Worm (Caenorhabditis elegans) whole organism, mixed stage, embryonic: ENCODE results near the gene egg-2.

ENCODE experiments used
- M03D4.4 ChIP-seq: sonication (generic microtip); optimal IDR thresholded peaks from 2 replicates; lab custom pipeline; 2017; ENCODE audit warnings: mild to moderate bottlenecking, missing genetic modification characterization, missing compliant biosample characterization
- blmp-1 ChIP-seq: fragments of 150-350 bp; optimal IDR thresholded peaks from 2 replicates; lab custom pipeline; 2014; ENCODE audit warnings: missing biosample characterization, missing genetic modification characterization
- ceh-39 ChIP-seq: fragments of 150-350 bp; optimal IDR thresholded peaks from 2 replicates; lab custom pipeline; 2014; ENCODE audit warnings: missing biosample characterization, missing genetic modification characterization
- ceh-43 ChIP-seq: fragments of 200-800 bp; sonication (Bioruptor generic); optimal IDR thresholded peaks from 2 replicates; lab custom pipeline; 2018; ENCODE audit warnings: mild to moderate bottlenecking, missing genetic modification characterization, moderate library complexity, missing compliant biosample characterization
- ceh-83 ChIP-seq: fragments of 200-800 bp; sonication (Bioruptor generic); optimal IDR thresholded peaks from 2 replicates; lab custom pipeline; 2018; ENCODE audit warnings: mild to moderate bottlenecking, missing genetic modification characterization, missing compliant biosample characterization
- ces-1 ChIP-seq: fragments of 150-350 bp; optimal IDR thresholded peaks from 2 replicates; lab custom pipeline; 2014; ENCODE audit warnings: missing biosample characterization, missing genetic modification reagents, missing genetic modification characterization
- cnd-1 ChIP-seq: fragments of 200-800 bp; sonication (Bioruptor generic); optimal IDR thresholded peaks from 2 replicates; lab custom pipeline; 2018; ENCODE audit warnings: mild to moderate bottlenecking, missing genetic modification characterization, missing compliant biosample characterization
- drap-1 ChIP-seq: fragments of 200-800 bp; sonication (Bioruptor generic); optimal IDR thresholded peaks from 3 replicates; lab custom pipeline; 2018; ENCODE audit warnings: mild to moderate bottlenecking, missing genetic modification characterization, missing compliant biosample characterization
- elt-1 ChIP-seq: sonication (generic microtip); optimal IDR thresholded peaks from 2 replicates; lab custom pipeline; 2017; ENCODE audit warnings: missing genetic modification characterization, mild to moderate bottlenecking, missing compliant biosample characterization, antibody characterized with exemption, moderate library complexity, borderline replicate concordance; ENCODE audit not compliant: insufficient read depth
- ham-2 ChIP-seq: fragments of 200-800 bp; sonication (Bioruptor generic); optimal IDR thresholded peaks from 2 replicates; lab custom pipeline; 2018; ENCODE audit warnings: mild to moderate bottlenecking, missing genetic modification characterization, missing compliant biosample characterization
- hlh-1 ChIP-seq: fragments of 150-350 bp; optimal IDR thresholded peaks from 2 replicates; lab custom pipeline; 2014; ENCODE audit warnings: missing biosample characterization, missing genetic modification reagents, missing genetic modification characterization
- lin-13 ChIP-seq: fragments of 150-350 bp; optimal IDR thresholded peaks from 2 replicates; lab custom pipeline; 2014; ENCODE audit warnings: missing biosample characterization, missing genetic modification characterization
- lin-32 ChIP-seq: fragments of 200-800 bp; sonication (Bioruptor generic); optimal IDR thresholded peaks from 2 replicates; lab custom pipeline; 2018; ENCODE audit warnings: mild to moderate bottlenecking, missing genetic modification characterization, missing compliant biosample characterization
- lsy-2 ChIP-seq: fragments of 150-350 bp; optimal IDR thresholded peaks from 2 replicates; lab custom pipeline; 2014; ENCODE audit warnings: missing biosample characterization, missing genetic modification characterization
- mep-1 ChIP-seq: fragments of 150-350 bp; optimal IDR thresholded peaks from 2 replicates; lab custom pipeline; 2017; ENCODE audit warnings: missing biosample characterization, missing genetic modification reagents, missing genetic modification characterization, inconsistent platforms
- mls-2 ChIP-seq: sonication (generic microtip); optimal IDR thresholded peaks from 2 replicates; lab custom pipeline; 2016; ENCODE audit warnings: mild to moderate bottlenecking, missing genetic modification characterization, moderate library complexity, missing compliant biosample characterization
- nhr-12 ChIP-seq: fragments of 150-350 bp; optimal IDR thresholded peaks from 2 replicates; lab custom pipeline; 2014; ENCODE audit warnings: missing biosample characterization, missing genetic modification characterization
- nhr-2 ChIP-seq: fragments of 150-350 bp; optimal IDR thresholded peaks from 2 replicates; lab custom pipeline; 2014; ENCODE audit warnings: missing biosample characterization, missing genetic modification characterization
- nhr-237 ChIP-seq: fragments of 150-350 bp; optimal IDR thresholded peaks from 2 replicates; lab custom pipeline; 2014; ENCODE audit warnings: missing biosample characterization, missing genetic modification characterization
- nhr-76 ChIP-seq: sonication (generic microtip); optimal IDR thresholded peaks from 2 replicates; lab custom pipeline; 2017; ENCODE audit warnings: missing biosample characterization, missing genetic modification characterization
- sem-2 ChIP-seq: fragments of 200-800 bp; sonication (Bioruptor generic); optimal IDR thresholded peaks from 2 replicates; lab custom pipeline; 2018; ENCODE audit warnings: mild to moderate bottlenecking, missing genetic modification characterization, missing compliant biosample characterization
- sptf-1 ChIP-seq: sonication (generic microtip); optimal IDR thresholded peaks from 2 replicates; lab custom pipeline; 2017; ENCODE audit warnings: mild to moderate bottlenecking, missing genetic modification characterization, moderate library complexity, missing compliant biosample characterization
- tbx-8 ChIP-seq: fragments of 200-800 bp; sonication (Bioruptor generic); optimal IDR thresholded peaks from 2 replicates; lab custom pipeline; 2018; ENCODE audit warnings: mild to moderate bottlenecking, missing genetic modification characterization, moderate library complexity, missing compliant biosample characterization
- unc-120 ChIP-seq: sonication (generic microtip); optimal IDR thresholded peaks from 2 replicates; lab custom pipeline; 2017; ENCODE audit warnings: missing genetic modification characterization, missing compliant biosample characterization; ENCODE audit not compliant: poor library complexity, severe bottlenecking
- unc-39 ChIP-seq: fragments of 150-350 bp; optimal IDR thresholded peaks from 2 replicates; lab custom pipeline; 2014; ENCODE audit warnings: missing biosample characterization, missing genetic modification characterization
- zip-8 ChIP-seq: fragments of 150-350 bp; optimal IDR thresholded peaks from 2 replicates; lab custom pipeline; 2014; ENCODE audit warnings: missing biosample characterization, missing genetic modification characterization

egg-2 gene

DNA sequence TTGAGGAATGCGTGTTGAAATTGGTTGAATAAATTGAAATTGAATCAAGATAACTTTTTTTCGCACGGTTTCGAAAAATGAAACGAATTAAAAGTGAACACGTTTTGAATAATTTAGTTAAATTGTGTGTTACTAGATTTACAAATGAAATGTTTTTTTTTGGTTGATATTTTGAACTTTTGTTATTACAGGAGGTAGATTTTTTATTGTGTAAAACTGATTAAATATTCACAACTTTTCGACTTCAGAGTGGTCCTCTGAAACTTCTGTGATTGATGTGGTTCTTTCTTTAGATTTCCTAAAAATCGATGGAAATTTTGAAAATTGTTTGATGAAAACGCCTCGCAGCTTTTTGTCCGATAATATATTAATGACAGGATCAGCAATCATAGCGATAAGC is 16.0 kb upstream of the egg-2 start, which contains the start of gene ZK418.13:
Gene ZK418.13, minus strand, starts transcription at position 101 of the 400 bp plus-strand sequence.
- TF ChIP-seq nhr-12 (tag; lab: Kevin White, UChicago) (no peak), ceh-43 (GFP tag; lab: Kevin White, UChicago) (no peak), nhr-237 (tag; lab: Kevin White, UChicago) (no peak), lin-32 (GFP tag; lab: Kevin White, UChicago) (no peak), unc-39 (tag; lab: Kevin White, UChicago) (no peak), mep-1 (tag; lab: Kevin White, UChicago) (no peak), ceh-39 (tag; lab: Kevin White, UChicago) (no peak), ham-2 (GFP tag; lab: Kevin White, UChicago) (no peak), ceh-83 (GFP tag; lab: Kevin White, UChicago) (no peak), cnd-1 (tag; lab: Kevin White, UChicago) (no peak), lin-13 (no peak)

DNA sequence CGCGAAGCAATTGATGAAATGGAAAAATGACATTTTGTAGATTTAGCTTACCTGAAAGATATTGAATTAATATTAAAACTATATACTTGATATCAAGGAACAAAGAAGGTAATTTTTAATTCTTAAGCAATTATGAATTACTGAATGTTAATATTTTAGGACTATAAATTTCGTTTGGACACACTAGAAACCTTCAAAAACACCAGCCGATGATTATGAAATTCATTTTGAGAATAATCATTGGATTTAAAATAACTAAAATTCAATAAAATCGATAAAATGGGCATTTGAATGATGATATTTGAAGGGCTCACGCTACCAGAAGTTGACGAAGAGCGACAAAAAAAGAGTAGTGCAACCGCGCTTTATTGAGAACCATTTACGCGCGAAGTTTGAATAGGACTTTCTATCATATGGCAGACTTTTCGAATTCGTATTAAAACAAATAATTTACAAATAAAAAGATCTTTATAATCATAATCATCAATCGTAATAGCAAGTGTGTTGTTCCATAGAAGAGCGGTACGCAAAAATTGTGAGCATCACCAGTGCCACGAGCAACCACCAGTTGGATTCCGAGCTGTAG is 13.5 kb upstream of the egg-2 start, which contains the start of gene ZK418.5:
Gene ZK418.5, minus strand, starts transcription at position 51 of the 586 bp plus-strand sequence.
- TF ChIP-seq lsy-2 (tag; lab: Kevin White, UChicago) (peak; percentile 48), mep-1 (tag; lab: Kevin White, UChicago) (peak; percentile 32), ceh-39 (tag; lab: Kevin White, UChicago) (peak; percentile 22), nhr-237 (tag; lab: Kevin White, UChicago) (no peak), ham-2 (GFP tag; lab: Kevin White, UChicago) (no peak)

DNA sequence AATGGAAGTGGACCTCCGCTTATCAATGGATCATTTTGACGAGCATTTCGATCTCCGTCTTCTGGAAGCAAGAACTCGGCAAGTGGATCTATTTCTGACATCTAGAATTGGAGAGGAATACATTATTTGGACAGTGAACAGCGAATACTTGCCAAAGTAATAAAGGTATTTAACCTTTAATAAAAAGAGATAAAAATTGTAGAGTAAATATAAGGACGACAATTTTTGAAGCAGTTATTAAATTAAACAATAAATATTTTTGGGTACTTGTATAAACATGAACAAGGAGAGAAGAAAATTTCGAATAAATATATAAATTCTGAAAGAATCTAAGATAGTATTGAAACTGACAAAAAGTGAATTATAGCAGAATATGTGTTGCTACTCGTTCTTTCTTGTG is 12.1 kb upstream of the egg-2 start, which contains the start of gene lin-37:
Gene lin-37, minus strand, starts transcription at position 101 of the 400 bp plus-strand sequence.
- TF ChIP-seq lin-32 (GFP tag; lab: Kevin White, UChicago) (no peak), ham-2 (GFP tag; lab: Kevin White, UChicago) (no peak), ceh-39 (tag; lab: Kevin White, UChicago) (no peak), cnd-1 (tag; lab: Kevin White, UChicago) (no peak), hlh-1 (tag; lab: Kevin White, UChicago) (no peak), ces-1 (GFP tag; lab: Kevin White, UChicago) (no peak), M03D4.4 (tag; lab: Kevin White, UChicago) (no peak), drap-1 (GFP tag; lab: Kevin White, UChicago) (no peak)

DNA sequence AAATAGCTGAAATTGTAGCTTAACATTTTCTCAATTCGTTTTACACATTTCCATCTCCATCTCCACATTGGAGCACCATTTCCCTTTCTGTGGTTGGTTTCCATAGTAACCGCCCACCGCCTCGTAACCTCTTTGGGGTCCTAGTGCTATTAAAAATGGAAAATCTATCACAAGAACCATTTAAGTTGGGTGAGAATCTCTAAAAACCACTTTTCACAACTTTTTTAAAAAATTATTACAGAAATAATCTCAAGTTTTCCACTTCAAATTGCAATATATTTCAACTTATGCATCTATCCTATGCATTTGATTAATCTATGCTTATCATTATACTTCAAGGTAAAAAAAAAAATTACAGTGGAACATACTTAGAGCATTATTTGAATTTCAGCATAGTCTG is 9.6 kb upstream of the egg-2 start, which contains the start of gene tmem-17:
Gene tmem-17, plus strand, starts transcription at position 301 of the 400 bp plus-strand sequence.
- TF ChIP-seq sem-2 (GFP tag; lab: Kevin White, UChicago) (no peak), ceh-83 (GFP tag; lab: Kevin White, UChicago) (no peak), nhr-12 (tag; lab: Kevin White, UChicago) (no peak), mep-1 (tag; lab: Kevin White, UChicago) (no peak), ces-1 (GFP tag; lab: Kevin White, UChicago) (no peak), unc-120 (no peak), nhr-2 (tag; lab: Kevin White, UChicago) (no peak), ham-2 (GFP tag; lab: Kevin White, UChicago) (no peak), M03D4.4 (tag; lab: Kevin White, UChicago) (no peak), nhr-76 (tag; lab: Kevin White, UChicago) (no peak), sptf-1 (tag; lab: Kevin White, UChicago) (no peak), blmp-1 (tag; lab: Kevin White, UChicago) (no peak), mls-2 (tag; lab: Kevin White, UChicago) (no peak), tbx-8 (GFP tag; lab: Kevin White, UChicago) (no peak), lsy-2 (tag; lab: Kevin White, UChicago) (no peak), hlh-1 (tag; lab: Kevin White, UChicago) (no peak), elt-1 (tag; lab: Kevin White, UChicago) (no peak), zip-8 (tag; lab: Kevin White, UChicago) (no peak)

DNA sequence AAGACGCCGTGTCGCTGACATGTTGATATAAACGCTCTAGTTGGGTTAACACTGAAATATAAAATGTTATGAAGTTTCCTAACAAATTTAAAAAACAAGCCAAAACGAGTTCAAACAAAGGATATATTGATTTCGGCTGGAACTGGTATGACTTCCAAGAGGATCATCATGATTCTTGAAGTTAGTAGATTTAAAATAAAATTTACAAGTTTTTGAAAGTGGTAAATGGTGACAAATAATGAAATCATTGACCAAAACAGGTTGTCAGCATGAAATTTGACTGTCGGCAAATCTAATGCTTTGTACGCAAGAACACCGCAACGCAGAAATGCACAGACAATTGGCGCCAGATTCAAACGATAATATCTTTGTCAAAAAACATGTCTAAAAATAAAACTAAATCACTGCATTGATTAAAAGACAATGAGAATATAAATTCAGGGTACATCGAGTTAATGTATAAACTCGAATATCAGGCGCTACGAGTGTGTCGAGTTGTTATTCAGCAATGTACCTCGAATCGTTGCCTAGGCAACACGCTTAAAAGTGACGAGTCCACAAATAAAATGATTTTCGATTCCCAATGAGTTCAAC is 8.2 kb upstream of the egg-2 start, which contains the start of the genes ubc-18 and R01H2.8:
Gene ubc-18, minus strand, starts transcription at position 51 of the 594 bp plus-strand sequence.
Gene R01H2.8, plus strand, starts transcription at position 544 of the 594 bp plus-strand sequence.
- peak; percentile 42 for TF ChIP-seq nhr-237 (tag; lab: Kevin White, UChicago)
- no peak for TF ChIP-seq blmp-1 (tag; lab: Kevin White, UChicago)
- peak; percentile 5 for TF ChIP-seq mep-1 (tag; lab: Kevin White, UChicago)
- no peak for TF ChIP-seq elt-1 (tag; lab: Kevin White, UChicago)
- peak; percentile 18 for TF ChIP-seq lsy-2 (tag; lab: Kevin White, UChicago)
- TF ChIP-seq unc-120: peak; percentile 80
